Fruit fly (Drosophila melanogaster): ENCODE results near the gene CG33783.
A peak's percentile ranks its signal among the peaks of the same experiment; 100 is the strongest.

Gene CG33783

dm6 chr3R:10079267-10079987 is 12.9 kb downstream of the CG33783 start (continued):
- TF ChIP-seq hkb (optimal IDR thresholded peaks at IDR 0.05) (no peak), hkb (GFP tag; IDR thresholded peaks at IDR 0.05) (peak; percentile 65), CG30431 (GFP tag; optimal IDR thresholded peaks at IDR 0.05) (no peak), CG12769 (tag; optimal IDR thresholded peaks at IDR 0.05) (no peak), Trl (optimal IDR thresholded peaks at IDR 0.05) (peak; percentile 55 to 64), Trl (GFP tag; optimal IDR thresholded peaks at IDR 0.05) (peak; percentile 28), CG1792 (GFP tag; optimal IDR thresholded peaks at IDR 0.05) (no peak), Hr51 (GFP tag; optimal IDR thresholded peaks at IDR 0.05) (peak in 1 of 2 experiments; percentile 51), br (optimal IDR thresholded peaks at IDR 0.05) (no peak), row (GFP tag; IDR thresholded peaks at IDR 0.05) (peak; percentile 49), unc-4 (GFP tag; IDR thresholded peaks at IDR 0.05; ENCODE audit: partially characterized antibody) (no peak), bab2 (GFP tag; optimal IDR thresholded peaks at IDR 0.05) (peak; percentile 11), CoRest (tag; optimal IDR thresholded peaks at IDR 0.05) (no peak), ken (GFP tag; IDR thresholded peaks at IDR 0.05) (peak; percentile 52; the same call in 1 of the 3 replicates), GATAe (GFP tag; conservative IDR thresholded peaks at IDR 0.05) (no peak), cad (GFP tag; optimal IDR thresholded peaks at IDR 0.05) (no peak), ase (GFP tag; IDR thresholded peaks at IDR 0.05) (no peak), dysf (GFP tag; IDR thresholded peaks at IDR 0.05) (peak; percentile 35; the same call in 1 of the 3 replicates), Fer3 (tag; optimal IDR thresholded peaks at IDR 0.05) (no peak), Stat92E (GFP tag; optimal IDR thresholded peaks at IDR 0.05) (no peak), fd3F (GFP tag; optimal IDR thresholded peaks at IDR 0.05) (no peak), Sry-δ (GFP tag; optimal IDR thresholded peaks at IDR 0.05) (peak; percentile 1), kah (GFP tag; optimal IDR thresholded peaks at IDR 0.05) (no peak), Oaz (GFP tag; IDR thresholded peaks at IDR 0.05) (no peak), Ravus (GFP tag; IDR thresholded peaks at IDR 0.05) (no peak), CG14050 (GFP tag; IDR thresholded peaks at IDR 0.05) (no peak), Mrtf (GFP tag; IDR thresholded peaks at IDR 0.05) (0 out of 3 replicates have a peak, but pooled peaks have one; percentile 29), grau (tag; optimal IDR thresholded peaks at IDR 0.05) (no peak), gsb (GFP tag; IDR thresholded peaks at IDR 0.05) (no peak), CG15514 (GFP tag; optimal IDR thresholded peaks at IDR 0.05) (peak; percentile 4), Pdp1 (GFP tag; optimal IDR thresholded peaks at IDR 0.05) (peak; percentile 17 to 22), CG10959 (GFP tag; IDR thresholded peaks at IDR 0.05) (no peak), cato (GFP tag; optimal IDR thresholded peaks at IDR 0.05; ENCODE audit: borderline replicate concordance) (peak; percentile 22), zfh2 (GFP tag; optimal IDR thresholded peaks at IDR 0.05) (no peak), Dip3 (GFP tag; optimal IDR thresholded peaks at IDR 0.05) (no peak), CG11093 (GFP tag; IDR thresholded peaks at IDR 0.05) (no peak), Ssrp (tag; optimal IDR thresholded peaks at IDR 0.05) (peak; percentile 25), CG9215 (GFP tag; IDR thresholded peaks at IDR 0.05) (no peak), CG9437 (GFP tag; optimal IDR thresholded peaks at IDR 0.05) (no peak), CG6813 (GFP tag; optimal IDR thresholded peaks at IDR 0.05) (no peak), so (GFP tag; IDR thresholded peaks at IDR 0.05) (peak; percentile 46; the same call in 1 of the 3 replicates), NfI (GFP tag; optimal IDR thresholded peaks at IDR 0.05) (peak; percentile 1), bsh (GFP tag; optimal IDR thresholded peaks at IDR 0.05) (peak in 1 of 2 experiments; percentile 50), amos (GFP tag; IDR thresholded peaks at IDR 0.05; ENCODE audit: partially characterized antibody) (no peak), CG2129 (GFP tag; IDR thresholded peaks at IDR 0.05; ENCODE audit: partially characterized antibody) (no peak), eve (GFP tag; optimal IDR thresholded peaks at IDR 0.05) (peak in 1 of 2 experiments; percentile 43)
